Worm (Caenorhabditis elegans) whole organism, early embryonic: ENCODE results near the gene Y38H6C.23.

ENCODE experiments used
- F13C5.2 ChIP-seq: sonication (generic microtip); optimal IDR thresholded peaks from 2 replicates; lab custom pipeline; 2017; ENCODE audit warnings: mild to moderate bottlenecking, missing genetic modification characterization, inconsistent platforms, missing compliant biosample characterization
- aly-1 ChIP-seq: sonication (generic microtip); optimal IDR thresholded peaks from 2 replicates; lab custom pipeline; 2016; ENCODE audit warnings: missing genetic modification characterization, missing compliant biosample characterization
- ama-1 ChIP-seq: fragments of 150-350 bp; optimal IDR thresholded peaks from 2 replicates; lab custom pipeline; 2014
- ceh-13 ChIP-seq: fragments of 200-800 bp; sonication (Bioruptor generic); optimal IDR thresholded peaks from 2 replicates; lab custom pipeline; 2018; ENCODE audit warnings: mild to moderate bottlenecking, missing genetic modification characterization, missing compliant biosample characterization
- ceh-36 ChIP-seq: sonication (generic microtip); optimal IDR thresholded peaks from 2 replicates; lab custom pipeline; 2016; ENCODE audit warnings: missing genetic modification characterization, inconsistent platforms, missing compliant biosample characterization
- flt-1 ChIP-seq: fragments of 200-800 bp; sonication (Bioruptor generic); IDR thresholded peaks from 2 replicates; pipeline ENCODE4 v1.3.6; 2022; ENCODE audit warnings: missing genetic modification characterization, missing compliant biosample characterization
- hmbx-1 ChIP-seq: sonication (generic microtip); optimal IDR thresholded peaks from 2 replicates; lab custom pipeline; 2016; ENCODE audit warnings: mild to moderate bottlenecking, missing genetic modification characterization, missing compliant biosample characterization
- hmg-4 ChIP-seq: fragments of 200-800 bp; sonication (Bioruptor generic); optimal IDR thresholded peaks from 2 replicates; lab custom pipeline; 2018; ENCODE audit warnings: mild to moderate bottlenecking, missing genetic modification characterization, missing compliant biosample characterization
- hnd-1 ChIP-seq: sonication (generic microtip); optimal IDR thresholded peaks from 2 replicates; lab custom pipeline; 2016; ENCODE audit warnings: missing genetic modification characterization, missing compliant biosample characterization
- pes-1 ChIP-seq: fragments of 200-800 bp; sonication (Bioruptor generic); IDR thresholded peaks from 2 replicates; pipeline ENCODE4 v1.3.6; 2022; ENCODE audit warnings: missing genetic modification reagents, missing genetic modification characterization, missing compliant biosample characterization
- scrt-1 ChIP-seq: fragments of 200-800 bp; sonication (Bioruptor generic); IDR thresholded peaks from 2 replicates; pipeline ENCODE4 v1.3.6; 2022; ENCODE audit warnings: missing genetic modification characterization, missing compliant biosample characterization
- sea-1 ChIP-seq: fragments of 200-800 bp; sonication (Bioruptor generic); conservative IDR thresholded peaks from 2 replicates; pipeline ENCODE4 v1.3.6; 2022; ENCODE audit warnings: missing genetic modification characterization, missing compliant biosample characterization
- tbx-11 ChIP-seq: fragments of 200-800 bp; sonication (Bioruptor generic); IDR thresholded peaks from 2 replicates; pipeline ENCODE4 v1.3.6; 2022; ENCODE audit warnings: missing genetic modification characterization, missing compliant biosample characterization
- tra-4 ChIP-seq: sonication (generic microtip); optimal IDR thresholded peaks from 2 replicates; lab custom pipeline; 2017; ENCODE audit warnings: missing genetic modification characterization, missing compliant biosample characterization

- TF ChIP-seq ceh-13 (GFP tag; lab: Kevin White, UChicago): no peak
- no peak for TF ChIP-seq tra-4 (tag; lab: Kevin White, UChicago)
- no peak for TF ChIP-seq ceh-36 (tag; lab: Kevin White, UChicago)
- peak; percentile 76 for TF ChIP-seq F13C5.2
- TF ChIP-seq pes-1 (GFP tag; lab: Robert Waterston, UW): 0 out of 2 replicates have a peak, but pooled peaks have one; percentile 42
- no peak for TF ChIP-seq hmbx-1 (tag; lab: Kevin White, UChicago)
- TF ChIP-seq tbx-11 (GFP tag; lab: Robert Waterston, UW): 0 out of 2 replicates have a peak, but pooled peaks have one; percentile 18
- TF ChIP-seq sea-1 (GFP tag; lab: Robert Waterston, UW): no peak
- peak; percentile 32 for TF ChIP-seq hmg-4 (GFP tag; lab: Kevin White, UChicago)
- no peak for TF ChIP-seq hnd-1 (tag; lab: Kevin White, UChicago)
- TF ChIP-seq ama-1 (lab: Kevin White, UChicago): no peak
- no peak for TF ChIP-seq scrt-1 (GFP tag; lab: Robert Waterston, UW)
- TF ChIP-seq aly-1 (tag; lab: Kevin White, UChicago): no peak
- TF ChIP-seq flt-1 (GFP tag; lab: Robert Waterston, UW): no peak
Observed at ce11 chrV:20580511-20581040, 24.4 kb upstream of the Y38H6C.23 start, which contains the start of gene F26F2.7.
